Fruit fly (Drosophila melanogaster) whole organism, embryonic: ENCODE results near the gene SoYb.
A peak's percentile ranks its signal among the peaks of the same experiment; 100 is the strongest.

ENCODE experiments used
- B-H2 ChIP-seq: fragments of 200-800 bp; sonication (Bioruptor generic); optimal IDR thresholded peaks from 2 replicates; lab custom pipeline; 2018; ENCODE audit warnings: missing biosample characterization, mild to moderate bottlenecking, missing genetic modification characterization
- CG1024 ChIP-seq: fragments of 200-800 bp; sonication (Bioruptor generic); IDR thresholded peaks from 2 replicates; pipeline ENCODE4 v1.3.6; 2022; ENCODE audit warnings: missing biosample characterization, missing genetic modification characterization
- CG11456 ChIP-seq: fragments of 200-800 bp; sonication (Bioruptor generic); IDR thresholded peaks from 3 replicates; pipeline ENCODE4 v1.3.6; 2022; ENCODE audit warnings: missing biosample characterization, missing genetic modification characterization
- CG12299 ChIP-seq: fragments of 200-800 bp; sonication (Bioruptor generic); optimal IDR thresholded peaks from 2 replicates; lab custom pipeline; 2018; ENCODE audit warnings: missing biosample characterization, mild to moderate bottlenecking, missing genetic modification characterization
- CG12391 ChIP-seq: fragments of 200-800 bp; sonication (Bioruptor generic); optimal IDR thresholded peaks from 3 replicates; lab custom pipeline; 2018; ENCODE audit warnings: missing biosample characterization, mild to moderate bottlenecking, missing genetic modification characterization, moderate library complexity
- CG13775 ChIP-seq: fragments of 200-800 bp; sonication (Bioruptor generic); optimal IDR thresholded peaks from 3 replicates; lab custom pipeline; 2017; ENCODE audit warnings: missing biosample characterization, mild to moderate bottlenecking, missing genetic modification characterization
- CG15514 ChIP-seq: fragments of 200-800 bp; sonication (Bioruptor generic); optimal IDR thresholded peaks from 3 replicates; lab custom pipeline; 2017; ENCODE audit warnings: missing biosample characterization, missing genetic modification characterization, mild to moderate bottlenecking, moderate library complexity, missing genetic modification reagents
- CG1647 ChIP-seq: fragments of 200-800 bp; sonication (Bioruptor generic); optimal IDR thresholded peaks from 3 replicates; lab custom pipeline; 2016; ENCODE audit warnings: missing biosample characterization, missing genetic modification characterization
- CG16815 ChIP-seq: fragments of 200-800 bp; sonication (Bioruptor generic); optimal IDR thresholded peaks from 3 replicates; lab custom pipeline; 2017; ENCODE audit warnings: missing biosample characterization, mild to moderate bottlenecking, missing genetic modification characterization
- CG17568 ChIP-seq: fragments of 200-800 bp; sonication (Bioruptor generic); optimal IDR thresholded peaks from 2 replicates; lab custom pipeline; 2018; ENCODE audit warnings: missing biosample characterization, mild to moderate bottlenecking, missing genetic modification characterization, moderate library complexity
- CG18476 ChIP-seq: fragments of 200-800 bp; sonication (Bioruptor generic); optimal IDR thresholded peaks from 2 replicates; lab custom pipeline; 2016; ENCODE audit warnings: missing biosample characterization, mild to moderate bottlenecking, missing genetic modification characterization
- CG2202 ChIP-seq: fragments of 200-800 bp; sonication (Bioruptor generic); optimal IDR thresholded peaks from 2 replicates; lab custom pipeline; 2018; ENCODE audit warnings: missing biosample characterization, mild to moderate bottlenecking, missing genetic modification characterization
- Dll ChIP-seq: fragments of 200-800 bp; sonication (Bioruptor generic); IDR thresholded peaks from 4 replicates; pipeline ENCODE4 v1.3.6; 2022; ENCODE audit warnings: missing biosample characterization, missing genetic modification characterization; ENCODE audit not compliant: partially characterized antibody
- Doc2 ChIP-seq: fragments of 200-800 bp; sonication (Bioruptor generic); IDR thresholded peaks from 2 replicates; pipeline ENCODE4 v1.3.6; 2022; ENCODE audit warnings: missing biosample characterization, missing genetic modification characterization
- ERR ChIP-seq: fragments of 200-800 bp; sonication (Bioruptor generic); optimal IDR thresholded peaks from 2 replicates; lab custom pipeline; 2016; ENCODE audit warnings: missing biosample characterization, missing genetic modification characterization
- Eip74EF ChIP-seq, 2 experiments: fragments of 200-800 bp in 1 of 2; fragments of >200 bp in 1 of 2; sonication (Bioruptor generic) in 1 of 2; optimal IDR thresholded peaks; 2 replicates each; lab custom pipeline; 2017 to 2019; ENCODE audit warnings: missing biosample characterization in 2 of 2, missing genetic modification characterization in 2 of 2, mild to moderate bottlenecking in 1 of 2, moderate library complexity in 1 of 2
- Hr51 ChIP-seq, 2 experiments: fragments of 200-800 bp; sonication (Bioruptor generic); optimal IDR thresholded peaks; 2 replicates in 1 of 2; 3 replicates in 1 of 2; lab custom pipeline; 2016 to 2018; ENCODE audit warnings: missing biosample characterization in 2 of 2, missing genetic modification characterization in 2 of 2, mild to moderate bottlenecking in 1 of 2, moderate library complexity in 1 of 2
- Oli ChIP-seq: fragments of 200-800 bp; sonication (Bioruptor generic); optimal IDR thresholded peaks from 2 replicates; lab custom pipeline; 2018; ENCODE audit warnings: missing biosample characterization, mild to moderate bottlenecking, missing genetic modification characterization, moderate library complexity
- amos ChIP-seq: fragments of 200-800 bp; sonication (Bioruptor generic); IDR thresholded peaks from 2 replicates; pipeline ENCODE4 v1.3.6; 2022; ENCODE audit warnings: missing biosample characterization, missing genetic modification characterization; ENCODE audit not compliant: partially characterized antibody
- ap ChIP-seq: fragments of 200-800 bp; sonication (Bioruptor generic); IDR thresholded peaks from 2 replicates; pipeline ENCODE4 v1.3.6; 2022; ENCODE audit warnings: missing biosample characterization, missing genetic modification characterization
- cas ChIP-seq: fragments of 200-800 bp; sonication (Bioruptor generic); IDR thresholded peaks from 2 replicates; pipeline ENCODE4 v1.3.6; 2022; ENCODE audit warnings: missing biosample characterization, missing genetic modification characterization
- cg ChIP-seq: fragments of 200-800 bp; sonication (Bioruptor generic); optimal IDR thresholded peaks from 3 replicates; lab custom pipeline; 2019; ENCODE audit warnings: missing biosample characterization, mild to moderate bottlenecking, missing genetic modification characterization, moderate library complexity
- chm ChIP-seq: fragments of 200-800 bp; sonication (Bioruptor generic); IDR thresholded peaks from 2 replicates; pipeline ENCODE4 v1.3.6; 2022; ENCODE audit warnings: missing biosample characterization, missing genetic modification characterization
- da ChIP-seq: fragments of 200-800 bp; sonication (Bioruptor generic); optimal IDR thresholded peaks from 2 replicates; lab custom pipeline; 2016; ENCODE audit warnings: missing biosample characterization, missing genetic modification characterization
- dpn ChIP-seq, 2 experiments: fragments of 200-800 bp; sonication (Bioruptor generic); optimal IDR thresholded peaks; 3 replicates each; lab custom pipeline; 2016; ENCODE audit warnings: missing biosample characterization in 2 of 2, missing genetic modification characterization in 2 of 2
- en ChIP-seq: fragments of 200-800 bp; sonication (Bioruptor generic); optimal IDR thresholded peaks from 2 replicates; lab custom pipeline; 2016; ENCODE audit warnings: missing biosample characterization, missing genetic modification characterization
- grau ChIP-seq: fragments of 200-800 bp; optimal IDR thresholded peaks from 3 replicates; lab custom pipeline; 2019; ENCODE audit warnings: missing biosample characterization, mild to moderate bottlenecking, missing genetic modification characterization, moderate library complexity
- hth ChIP-seq: fragments of >200 bp; optimal IDR thresholded peaks from 2 replicates; lab custom pipeline; 2017; ENCODE audit warnings: inconsistent platforms
- insv ChIP-seq, 2 experiments: fragments of 200-800 bp; sonication (Bioruptor generic); optimal IDR thresholded peaks; 3 replicates each; lab custom pipeline; 2016 to 2018; ENCODE audit warnings: missing biosample characterization in 2 of 2, missing genetic modification characterization in 2 of 2
- nom ChIP-seq: fragments of 200-800 bp; sonication (Bioruptor generic); optimal IDR thresholded peaks from 2 replicates; lab custom pipeline; 2017; ENCODE audit warnings: missing biosample characterization, missing genetic modification characterization, mild to moderate bottlenecking, moderate library complexity, missing genetic modification reagents
- peb ChIP-seq: fragments of 200-800 bp; sonication (Bioruptor generic); IDR thresholded peaks from 2 replicates; pipeline ENCODE4 v1.3.6; 2022; ENCODE audit warnings: missing biosample characterization, missing genetic modification characterization
- pita ChIP-seq: fragments of 200-800 bp; sonication (Bioruptor generic); optimal IDR thresholded peaks from 2 replicates; lab custom pipeline; 2017; ENCODE audit warnings: missing biosample characterization, mild to moderate bottlenecking, missing genetic modification characterization
- pros ChIP-seq: fragments of 200-800 bp; sonication (Bioruptor generic); optimal IDR thresholded peaks from 3 replicates; lab custom pipeline; 2019; ENCODE audit warnings: missing biosample characterization, mild to moderate bottlenecking, missing genetic modification characterization, moderate library complexity
- rib ChIP-seq: fragments of 200-800 bp; sonication (Bioruptor generic); IDR thresholded peaks from 2 replicates; pipeline ENCODE4 v1.3.6; 2022; ENCODE audit warnings: missing biosample characterization, missing genetic modification characterization
- slou ChIP-seq: fragments of 200-800 bp; sonication (Bioruptor generic); optimal IDR thresholded peaks from 3 replicates; lab custom pipeline; 2016; ENCODE audit warnings: missing biosample characterization, missing genetic modification characterization
- tna ChIP-seq: fragments of 200-800 bp; sonication (Bioruptor generic); IDR thresholded peaks from 2 replicates; pipeline ENCODE4 v1.3.6; 2022; ENCODE audit warnings: missing biosample characterization, missing genetic modification characterization; ENCODE audit not compliant: partially characterized antibody
- toy ChIP-seq: fragments of 200-800 bp; sonication (Bioruptor generic); IDR thresholded peaks from 2 replicates; pipeline ENCODE4 v1.3.6; 2022; ENCODE audit warnings: missing biosample characterization, missing genetic modification characterization
- trh ChIP-seq: fragments of 200-800 bp; sonication (Bioruptor generic); optimal IDR thresholded peaks from 2 replicates; lab custom pipeline; 2016; ENCODE audit warnings: missing biosample characterization, missing genetic modification characterization
- wek ChIP-seq: fragments of 200-800 bp; sonication (Bioruptor generic); optimal IDR thresholded peaks from 3 replicates; lab custom pipeline; 2018; ENCODE audit warnings: missing biosample characterization, mild to moderate bottlenecking, missing genetic modification characterization, moderate library complexity

SoYb gene

dm6 chr2L:9954119-9954518, 48.4 kb downstream of the SoYb start, which contains the start of the genes CG13126 and CG4709 (continued):
- TF ChIP-seq peb (GFP tag; lab: Robert Waterston, UW) (peak; percentile 78), tna (GFP tag; lab: Robert Waterston, UW) (no peak), hth (lab: Kevin White, UChicago) (no peak), Oli (tag; lab: Kevin White, UChicago) (peak; percentile 92), trh (GFP tag; lab: Kevin White, UChicago) (peak; percentile 46), CG2202 (tag; lab: Kevin White, UChicago) (peak; percentile 85), rib (peak; percentile 71; the same call in 1 of the 2 replicates), chm (peak; percentile 33; the same call in 1 of the 2 replicates), CG18476 (GFP tag; lab: Kevin White, UChicago) (peak; percentile 81), cg (GFP tag; lab: Kevin White, UChicago) (no peak), Doc2 (no peak), da (GFP tag; lab: Kevin White, UChicago) (no peak), CG16815 (peak; percentile 80), dpn (GFP tag; optimal IDR thresholded peaks at IDR 0.05; lab: Kevin White, UChicago) (peak; percentile 2 to 93), CG1024 (GFP tag; lab: Robert Waterston, UW) (peak; percentile 66; the same call in 1 of the 2 replicates), toy (GFP tag; lab: Robert Waterston, UW) (0 out of 2 replicates have a peak, but pooled peaks have one; percentile 45), CG12299 (peak; percentile 82), Dll (GFP tag; lab: Robert Waterston, UW) (no peak), nom (GFP tag; lab: Kevin White, UChicago) (peak; percentile 85), Hr51 (GFP tag; optimal IDR thresholded peaks at IDR 0.05; lab: Kevin White, UChicago) (peak; percentile 51 to 91), CG1647 (peak; percentile 59), CG13775 (peak; percentile 92), en (GFP tag; lab: Kevin White, UChicago) (peak; percentile 24), pita (no peak), wek (GFP tag; lab: Kevin White, UChicago) (no peak), B-H2 (peak; percentile 84), CG11456 (peak; percentile 83), grau (tag; lab: Kevin White, UChicago) (peak; percentile 93), CG12391 (tag; lab: Kevin White, UChicago) (peak; percentile 96), ERR (GFP tag; lab: Kevin White, UChicago) (no peak), slou (peak; percentile 79), pros (GFP tag; lab: Kevin White, UChicago) (peak; percentile 23), Eip74EF (GFP tag; optimal IDR thresholded peaks at IDR 0.05; lab: Kevin White, UChicago) (peak in 1 of 2 experiments; percentile 94), amos (GFP tag; lab: Robert Waterston, UW) (no peak), ap (GFP tag; lab: Robert Waterston, UW) (peak; percentile 83), insv (GFP tag; optimal IDR thresholded peaks at IDR 0.05; lab: Kevin White, UChicago) (peak in 1 of 2 experiments; percentile 45), cas (GFP tag; lab: Robert Waterston, UW) (peak; percentile 72), CG17568 (GFP tag; lab: Kevin White, UChicago) (peak; percentile 85), CG15514 (GFP tag; lab: Kevin White, UChicago) (peak; percentile 86)
